Fruit fly (Drosophila melanogaster): ENCODE measurements around the gene aust.

aust gene

dm6 chr2L:9244263-9244662 lies 6.6 kb downstream of the aust start (continued):
- TF ChIP-seq kay (GFP tag; optimal IDR thresholded peaks at IDR 0.05) (no peak), btn (GFP tag; optimal IDR thresholded peaks at IDR 0.05) (no peak), zen2 (GFP tag; IDR thresholded peaks at IDR 0.05; ENCODE audit: partially characterized antibody) (no peak), crp (GFP tag; optimal IDR thresholded peaks at IDR 0.05) (no peak), CG16779 (GFP tag; IDR thresholded peaks at IDR 0.05) (peak; percentile 30; the same call in 1 of the 2 replicates)

dm6 chr2L:9237212-9238031 lies 13.4 kb downstream of the aust start:
- peak; percentile 26 for TF ChIP-seq cg (GFP tag; optimal IDR thresholded peaks at IDR 0.05)
- no peak for TF ChIP-seq CG33213 (GFP tag; optimal IDR thresholded peaks at IDR 0.05)
- peak; percentile 15 for TF ChIP-seq lbe (GFP tag; optimal IDR thresholded peaks at IDR 0.05)
- no peak for TF ChIP-seq CG17829 (tag; optimal IDR thresholded peaks at IDR 0.05)
- TF ChIP-seq NFAT (GFP tag; IDR thresholded peaks at IDR 0.05): no peak
- TF ChIP-seq bowl (GFP tag; IDR thresholded peaks at IDR 0.05): no peak
- no peak for TF ChIP-seq CG10274 (GFP tag; optimal IDR thresholded peaks at IDR 0.05)
- no peak for TF ChIP-seq HLHmδ (GFP tag; optimal IDR thresholded peaks at IDR 0.05)
- TF ChIP-seq chinmo (GFP tag; IDR thresholded peaks at IDR 0.05; ENCODE audit: partially characterized antibody): peak; percentile 79; the same call in 2 of the 4 replicates
- TF ChIP-seq Trl (optimal IDR thresholded peaks at IDR 0.05): peak; percentile 48 to 70
- TF ChIP-seq Trl (GFP tag; optimal IDR thresholded peaks at IDR 0.05): no peak
- TF ChIP-seq corto (GFP tag; optimal IDR thresholded peaks at IDR 0.05): peak; percentile 41
- 0 out of 2 replicates have a peak, but pooled peaks have one; percentile 17 for TF ChIP-seq CG32532 (GFP tag; IDR thresholded peaks at IDR 0.05)

- TF ChIP-seq Usf (GFP tag; optimal IDR thresholded peaks at IDR 0.05) (no peak), CG7963 (GFP tag; IDR thresholded peaks at IDR 0.05; ENCODE audit: partially characterized antibody) (peak; percentile 53; the same call in 2 of the 3 replicates), CG2889 (GFP tag; IDR thresholded peaks at IDR 0.05) (no peak), CG42726 (GFP tag; IDR thresholded peaks at IDR 0.05; ENCODE audit: partially characterized antibody) (0 out of 2 replicates have a peak, but pooled peaks have one; percentile 25), CG14860 (GFP tag; IDR thresholded peaks at IDR 0.05; ENCODE audit: partially characterized antibody) (peak; percentile 25; the same call in 1 of the 3 replicates), grau (tag; optimal IDR thresholded peaks at IDR 0.05) (no peak), CG13775 (GFP tag; optimal IDR thresholded peaks at IDR 0.05) (no peak), Mes4 (GFP tag; optimal IDR thresholded peaks at IDR 0.05) (no peak), CG6854 (GFP tag; optimal IDR thresholded peaks at IDR 0.05) (no peak), amos (GFP tag; IDR thresholded peaks at IDR 0.05; ENCODE audit: partially characterized antibody) (0 out of 2 replicates have a peak, but pooled peaks have one; percentile 42), CG4730 (GFP tag; IDR thresholded peaks at IDR 0.05) (no peak), Nf-YB (GFP tag; optimal IDR thresholded peaks at IDR 0.05) (peak; percentile 38), B-H2 (GFP tag; optimal IDR thresholded peaks at IDR 0.05) (no peak), Adf1 (GFP tag; IDR thresholded peaks at IDR 0.05) (no peak), Nf-YC (tag; optimal IDR thresholded peaks at IDR 0.05) (peak; percentile 56), CG6791 (GFP tag; IDR thresholded peaks at IDR 0.05; ENCODE audit: partially characterized antibody) (0 out of 3 replicates have a peak, but pooled peaks have one; percentile 30), CG17912 (GFP tag; optimal IDR thresholded peaks at IDR 0.05) (no peak), HLH4C (GFP tag; IDR thresholded peaks at IDR 0.05; ENCODE audit: partially characterized antibody) (0 out of 3 replicates have a peak, but pooled peaks have one; percentile 20), tna (GFP tag; IDR thresholded peaks at IDR 0.05; ENCODE audit: partially characterized antibody) (0 out of 2 replicates have a peak, but pooled peaks have one; percentile 21), CG10462 (GFP tag; optimal IDR thresholded peaks at IDR 0.05) (no peak), Scr (GFP tag; IDR thresholded peaks at IDR 0.05; ENCODE audit: partially characterized antibody) (peak; percentile 18; the same call in 1 of the 2 replicates), Bdp1 (GFP tag; optimal IDR thresholded peaks at IDR 0.05) (peak; percentile 94), BtbVII (GFP tag; optimal IDR thresholded peaks at IDR 0.05) (no peak), trem (tag; optimal IDR thresholded peaks at IDR 0.05) (no peak), CG17359 (tag; optimal IDR thresholded peaks at IDR 0.05) (no peak), pzg (GFP tag; optimal IDR thresholded peaks at IDR 0.05) (no peak)
Observed at dm6 chr2L:9236404-9236803, 14.4 kb downstream of the aust start.

All from whole organism, embryonic.